ENCODE assay signal across 4 fruit fly cellular contexts in genomic region chr3R:30528692-30529305, dm6.
A peak's percentile ranks its signal among the peaks of the same experiment; 100 is the strongest.
TF ChIP-seq lines count a peak whose summit lies in the region.

No protein-coding gene starts in this region.

- no peak for TF ChIP-seq CTCF in whole organism, embryonic (GFP tag; optimal IDR thresholded peaks at IDR 0.05; lab: Kevin White, UChicago)

TF ChIP-seq in whole organism, embryonic, 481 proteins besides CTCF, POLR2A, EP300 and RAD21:
- TF ChIP-seq CG14860 (GFP tag; IDR thresholded peaks at IDR 0.05; lab: Robert Waterston, UW; ENCODE audit: partially characterized antibody): no peak
- TF ChIP-seq CG34224 (GFP tag; IDR thresholded peaks at IDR 0.05; lab: Robert Waterston, UW; ENCODE audit: partially characterized antibody): no peak
- TF ChIP-seq sens (GFP tag; lab: Kevin White, UChicago): peak; percentile 56
- no peak for TF ChIP-seq CG15601 (tag; optimal IDR thresholded peaks at IDR 0.05; lab: Kevin White, UChicago)
- 0 out of 3 replicates have a peak, but pooled peaks have one; percentile 28 for TF ChIP-seq ci (GFP tag; IDR thresholded peaks at IDR 0.05; lab: Robert Waterston, UW)
- TF ChIP-seq pfk (GFP tag; optimal IDR thresholded peaks at IDR 0.05; lab: Kevin White, UChicago): no peak
- peak; percentile 24 for TF ChIP-seq CG8478 (optimal IDR thresholded peaks at IDR 0.05; lab: Kevin White, UChicago)
- TF ChIP-seq CG16813 (GFP tag; IDR thresholded peaks at IDR 0.05; lab: Robert Waterston, UW; ENCODE audit: partially characterized antibody): no peak
- no peak for TF ChIP-seq Hr3 (GFP tag; optimal IDR thresholded peaks at IDR 0.05; lab: Kevin White, UChicago)
- TF ChIP-seq CG4707 (GFP tag; optimal IDR thresholded peaks at IDR 0.05; lab: Kevin White, UChicago): no peak
- no peak for TF ChIP-seq bowl (GFP tag; IDR thresholded peaks at IDR 0.05; lab: Robert Waterston, UW)
- TF ChIP-seq stwl (tag; optimal IDR thresholded peaks at IDR 0.05; lab: Kevin White, UChicago): no peak
- peak; percentile 52 for TF ChIP-seq Med (GFP tag; lab: Kevin White, UChicago)
- no peak for TF ChIP-seq HmgD (GFP tag; optimal IDR thresholded peaks at IDR 0.05; lab: Kevin White, UChicago)
- TF ChIP-seq gcm2 (GFP tag; optimal IDR thresholded peaks at IDR 0.05; lab: Kevin White, UChicago): no peak
- no peak for TF ChIP-seq CG15514 (GFP tag; optimal IDR thresholded peaks at IDR 0.05; lab: Kevin White, UChicago)
TF ChIP-seq in whole organism, embryonic: peak in this region for 4.

TF ChIP-seq in whole organism, prepupa, 60 proteins besides CTCF, POLR2A, EP300 and RAD21:
- TF ChIP-seq vri (GFP tag; optimal IDR thresholded peaks at IDR 0.05; lab: Kevin White, UChicago): no peak
- TF ChIP-seq CG11902 (GFP tag; optimal IDR thresholded peaks at IDR 0.05; lab: Kevin White, UChicago): no peak
- TF ChIP-seq Sox14 (GFP tag; optimal IDR thresholded peaks at IDR 0.05; lab: Kevin White, UChicago): no peak
- TF ChIP-seq achi (GFP tag; optimal IDR thresholded peaks at IDR 0.05; lab: Kevin White, UChicago): no peak
- TF ChIP-seq CG8632 (GFP tag; optimal IDR thresholded peaks at IDR 0.05; lab: Kevin White, UChicago): no peak
- TF ChIP-seq Sox102F (GFP tag; optimal IDR thresholded peaks at IDR 0.05; lab: Kevin White, UChicago): no peak
- TF ChIP-seq CG1621 (tag; optimal IDR thresholded peaks at IDR 0.05; lab: Kevin White, UChicago): no peak
- TF ChIP-seq CG15336 (GFP tag; IDR thresholded peaks at IDR 0.05; lab: Robert Waterston, UW): 0 out of 2 replicates have a peak, but pooled peaks have one; percentile 34
- peak; percentile 29 for TF ChIP-seq CG32006 (GFP tag; optimal IDR thresholded peaks at IDR 0.05; lab: Kevin White, UChicago)
- peak; percentile 41; the same call in 1 of the 3 replicates for TF ChIP-seq eg (GFP tag; IDR thresholded peaks at IDR 0.05; lab: Robert Waterston, UW)
- no peak for TF ChIP-seq Gug (GFP tag; IDR thresholded peaks at IDR 0.05; lab: Robert Waterston, UW)
- TF ChIP-seq Eip78C (GFP tag; lab: Kevin White, UChicago): peak; percentile 32
- no peak for TF ChIP-seq Hr38 (GFP tag; optimal IDR thresholded peaks at IDR 0.05; lab: Kevin White, UChicago)
- TF ChIP-seq fkh (GFP tag; optimal IDR thresholded peaks at IDR 0.05; lab: Kevin White, UChicago): no peak

TF ChIP-seq in whole organism, pupa, 21 proteins besides CTCF, POLR2A, EP300 and RAD21:
- no peak for TF ChIP-seq gl (tag; optimal IDR thresholded peaks at IDR 0.05; lab: Kevin White, UChicago)
- TF ChIP-seq CG14655 (GFP tag; optimal IDR thresholded peaks at IDR 0.05; lab: Kevin White, UChicago): peak; percentile 0

TF ChIP-seq in whole organism, wandering third instar larva, 38 proteins besides CTCF, POLR2A, EP300 and RAD21:
- TF ChIP-seq lola (GFP tag; optimal IDR thresholded peaks at IDR 0.05; lab: Kevin White, UChicago) (peak; percentile 85), Abd-B (GFP tag; optimal IDR thresholded peaks at IDR 0.05; lab: Kevin White, UChicago) (peak; percentile 36), ey (GFP tag; optimal IDR thresholded peaks at IDR 0.05; lab: Kevin White, UChicago) (no peak), Myc (optimal IDR thresholded peaks at IDR 0.05; lab: Kevin White, UChicago) (peak; percentile 23), N (GFP tag; optimal IDR thresholded peaks at IDR 0.05; lab: Kevin White, UChicago) (peak; percentile 67)
